Fruit fly (Drosophila melanogaster): ENCODE measurements around the gene Spn28B.
A peak's percentile ranks its signal among the peaks of the same experiment; 100 is the strongest.

- no peak for TF ChIP-seq psq (optimal IDR thresholded peaks at IDR 0.05)
- TF ChIP-seq Dll (optimal IDR thresholded peaks at IDR 0.05) = no peak
- TF ChIP-seq pan (optimal IDR thresholded peaks at IDR 0.05) = peak; percentile 78
- no peak for TF ChIP-seq usp (GFP tag; optimal IDR thresholded peaks at IDR 0.05)
Measured at dm6 chr2L:7572839-7573546, 8.7 kb upstream of the Spn28B start.

Measured in whole organism.